Fruit fly (Drosophila melanogaster) whole organism, embryonic: Measurements from ENCODE around the gene Eip63F-1.
A peak's percentile ranks its signal among the peaks of the same experiment; 100 is the strongest.

Experiments
- Adf1 ChIP-seq: fragments of 200-800 bp; sonication (Bioruptor generic); IDR thresholded peaks from 2 replicates; pipeline ENCODE4 v1.3.6; 2022; ENCODE audit warnings: missing biosample characterization, missing genetic modification characterization
- BtbVII ChIP-seq: fragments of 200-800 bp; sonication (Bioruptor generic); optimal IDR thresholded peaks from 3 replicates; lab custom pipeline; 2017; ENCODE audit warnings: missing biosample characterization, mild to moderate bottlenecking, missing genetic modification characterization
- CG10267 ChIP-seq: fragments of 200-800 bp; sonication (Bioruptor generic); optimal IDR thresholded peaks from 2 replicates; lab custom pipeline; 2018; ENCODE audit warnings: missing biosample characterization, mild to moderate bottlenecking, missing genetic modification characterization, moderate library complexity
- CG10462 ChIP-seq: fragments of 200-800 bp; sonication (Bioruptor generic); optimal IDR thresholded peaks from 2 replicates; lab custom pipeline; 2016; ENCODE audit warnings: missing biosample characterization, missing genetic modification characterization
- CG10959 ChIP-seq: fragments of 200-800 bp; sonication (Bioruptor generic); IDR thresholded peaks from 2 replicates; pipeline ENCODE4 v1.3.6; 2022; ENCODE audit warnings: missing biosample characterization, missing genetic modification characterization
- CG11085 ChIP-seq: fragments of 200-800 bp; sonication (Bioruptor generic); IDR thresholded peaks from 2 replicates; pipeline ENCODE4 v1.3.6; 2022; ENCODE audit warnings: missing biosample characterization, missing genetic modification characterization
- CG12659 ChIP-seq: fragments of 200-800 bp; sonication (Bioruptor generic); optimal IDR thresholded peaks from 3 replicates; lab custom pipeline; 2017; ENCODE audit warnings: mild to moderate bottlenecking, missing biosample characterization, missing genetic modification reagents, missing genetic modification characterization
- CG13123 ChIP-seq: fragments of 200-800 bp; sonication (Bioruptor generic); optimal IDR thresholded peaks from 2 replicates; lab custom pipeline; 2016; ENCODE audit warnings: missing biosample characterization, missing genetic modification characterization
- CG14014 ChIP-seq: fragments of 200-800 bp; sonication (Bioruptor generic); IDR thresholded peaks from 2 replicates; pipeline ENCODE4 v1.3.6; 2022; ENCODE audit warnings: missing biosample characterization, missing genetic modification characterization
- CG14667 ChIP-seq: fragments of 200-800 bp; sonication (Bioruptor generic); IDR thresholded peaks from 2 replicates; pipeline ENCODE4 v1.3.6; 2022; ENCODE audit warnings: missing biosample characterization, missing genetic modification characterization
- CG16779 ChIP-seq: fragments of 200-800 bp; sonication (Bioruptor generic); IDR thresholded peaks from 2 replicates; pipeline ENCODE4 v1.3.6; 2022; ENCODE audit warnings: missing biosample characterization, missing genetic modification characterization
- CG16815 ChIP-seq: fragments of 200-800 bp; sonication (Bioruptor generic); optimal IDR thresholded peaks from 3 replicates; lab custom pipeline; 2017; ENCODE audit warnings: missing biosample characterization, mild to moderate bottlenecking, missing genetic modification characterization
- CG18011 ChIP-seq: fragments of 200-800 bp; sonication (Bioruptor generic); optimal IDR thresholded peaks from 2 replicates; lab custom pipeline; 2017; ENCODE audit warnings: missing biosample characterization, missing genetic modification characterization, mild to moderate bottlenecking, moderate library complexity, missing genotype
- CG2199 ChIP-seq: fragments of 200-800 bp; sonication (Bioruptor generic); IDR thresholded peaks from 3 replicates; pipeline ENCODE4 v1.3.6; 2022; ENCODE audit warnings: missing biosample characterization, missing genetic modification characterization
- CG34224 ChIP-seq: fragments of 200-800 bp; sonication (Bioruptor generic); IDR thresholded peaks from 3 replicates; pipeline ENCODE4 v1.3.6; 2022; ENCODE audit warnings: missing biosample characterization, missing genetic modification characterization; ENCODE audit not compliant: partially characterized antibody
- CG4730 ChIP-seq: fragments of 200-800 bp; sonication (Bioruptor generic); IDR thresholded peaks from 2 replicates; pipeline ENCODE4 v1.3.6; 2022; ENCODE audit warnings: missing biosample characterization, missing genetic modification characterization
- CG5180 ChIP-seq: fragments of 200-800 bp; sonication (Bioruptor generic); optimal IDR thresholded peaks from 3 replicates; lab custom pipeline; 2017; ENCODE audit warnings: missing biosample characterization, missing genetic modification characterization, mild to moderate bottlenecking, moderate library complexity, missing genetic modification reagents
- CG6791 ChIP-seq: fragments of 200-800 bp; sonication (Bioruptor generic); IDR thresholded peaks from 3 replicates; pipeline ENCODE4 v1.3.6; 2022; ENCODE audit warnings: missing biosample characterization, missing genetic modification characterization; ENCODE audit not compliant: partially characterized antibody
- CG6854 ChIP-seq: fragments of 200-800 bp; sonication (Bioruptor generic); optimal IDR thresholded peaks from 3 replicates; lab custom pipeline; 2017; ENCODE audit warnings: missing biosample characterization, mild to moderate bottlenecking, missing genetic modification characterization
- CG9876 ChIP-seq: fragments of 200-800 bp; sonication (Bioruptor generic); optimal IDR thresholded peaks from 2 replicates; lab custom pipeline; 2016; ENCODE audit warnings: missing biosample characterization, missing genetic modification characterization
- D ChIP-seq, 2 experiments: fragments of 200-800 bp in 1 of 2; fragments of >200 bp in 1 of 2; sonication (Bioruptor generic) in 1 of 2; optimal IDR thresholded peaks; 2 replicates in 1 of 2; 3 replicates in 1 of 2; lab custom pipeline; 2017; ENCODE audit warnings: mild to moderate bottlenecking in 1 of 2, missing biosample characterization in 1 of 2, missing genetic modification characterization in 1 of 2, missing genetic modification reagents in 1 of 2
- D19A ChIP-seq: fragments of 200-800 bp; optimal IDR thresholded peaks from 3 replicates; lab custom pipeline; 2019; ENCODE audit warnings: missing biosample characterization, mild to moderate bottlenecking, missing genetic modification characterization, moderate library complexity
- Dfd ChIP-seq, 2 experiments: fragments of >200 bp; optimal IDR thresholded peaks; 2 replicates each; lab custom pipeline; 2017; ENCODE audit warnings: missing biosample characterization in 2 of 2, missing genetic modification characterization in 2 of 2
- Fer2 ChIP-seq: fragments of 200-800 bp; sonication (Bioruptor generic); optimal IDR thresholded peaks from 2 replicates; lab custom pipeline; 2018; ENCODE audit warnings: missing biosample characterization, mild to moderate bottlenecking, missing genetic modification characterization, moderate library complexity
- HLH3B ChIP-seq: fragments of 200-800 bp; sonication (Bioruptor generic); IDR thresholded peaks from 2 replicates; pipeline ENCODE4 v1.3.6; 2022; ENCODE audit warnings: missing biosample characterization, missing genetic modification characterization
- HmgD ChIP-seq: fragments of 200-800 bp; sonication (Bioruptor generic); optimal IDR thresholded peaks from 3 replicates; lab custom pipeline; 2016; ENCODE audit warnings: missing biosample characterization, missing genetic modification characterization
- Lhr ChIP-seq: fragments of 200-800 bp; sonication (Bioruptor generic); optimal IDR thresholded peaks from 3 replicates; lab custom pipeline; 2017; ENCODE audit warnings: mild to moderate bottlenecking, missing biosample characterization, missing genetic modification reagents, missing genetic modification characterization
- Med ChIP-seq: fragments of 200-800 bp; sonication (Bioruptor generic); peaks from one replicate; lab custom pipeline; 2016; ENCODE audit warnings: missing biosample characterization, missing genetic modification characterization, mild to moderate bottlenecking, inconsistent platforms, moderate library complexity
- NC2β ChIP-seq: fragments of 200-800 bp; sonication (Bioruptor generic); optimal IDR thresholded peaks from 2 replicates; lab custom pipeline; 2016; ENCODE audit warnings: missing biosample characterization, missing genetic modification characterization
- Pdp1 ChIP-seq, 2 experiments: fragments of 200-800 bp; sonication (Bioruptor generic); optimal IDR thresholded peaks; 3 replicates each; lab custom pipeline; 2016; ENCODE audit warnings: missing biosample characterization in 2 of 2, missing genetic modification characterization in 2 of 2, mild to moderate bottlenecking in 1 of 2, moderate library complexity in 1 of 2
- Usf ChIP-seq: fragments of 200-800 bp; sonication (Bioruptor generic); optimal IDR thresholded peaks from 2 replicates; lab custom pipeline; 2017; ENCODE audit warnings: missing genotype, missing biosample characterization, missing genetic modification characterization
- Xbp1 ChIP-seq: fragments of 200-800 bp; sonication (Bioruptor generic); optimal IDR thresholded peaks from 3 replicates; lab custom pipeline; 2016; ENCODE audit warnings: missing biosample characterization, mild to moderate bottlenecking, missing genetic modification characterization
- amos ChIP-seq: fragments of 200-800 bp; sonication (Bioruptor generic); IDR thresholded peaks from 2 replicates; pipeline ENCODE4 v1.3.6; 2022; ENCODE audit warnings: missing biosample characterization, missing genetic modification characterization; ENCODE audit not compliant: partially characterized antibody
- aop ChIP-seq: fragments of 200-800 bp; sonication (Bioruptor generic); IDR thresholded peaks from 2 replicates; pipeline ENCODE4 v1.3.6; 2022; ENCODE audit warnings: missing biosample characterization, missing genetic modification characterization
- br ChIP-seq: fragments of >200 bp; optimal IDR thresholded peaks from 2 replicates; lab custom pipeline; 2017
- btn ChIP-seq: fragments of 200-800 bp; sonication (Bioruptor generic); optimal IDR thresholded peaks from 2 replicates; lab custom pipeline; 2016; ENCODE audit warnings: missing biosample characterization, missing genetic modification characterization
- esg ChIP-seq: fragments of 200-800 bp; sonication (Bioruptor generic); conservative IDR thresholded peaks from 2 replicates; pipeline ENCODE4 v1.3.6; 2022; ENCODE audit warnings: missing biosample characterization, missing genetic modification characterization
- fd3F ChIP-seq: fragments of 200-800 bp; sonication (Bioruptor generic); optimal IDR thresholded peaks from 2 replicates; lab custom pipeline; 2018; ENCODE audit warnings: missing biosample characterization, mild to moderate bottlenecking, missing genetic modification characterization, moderate library complexity
- ken ChIP-seq: fragments of 200-800 bp; sonication (Bioruptor generic); IDR thresholded peaks from 3 replicates; pipeline ENCODE4 v1.3.6; 2022; ENCODE audit warnings: missing biosample characterization, missing genetic modification characterization
- mld ChIP-seq: fragments of 200-800 bp; sonication (Bioruptor generic); IDR thresholded peaks from 3 replicates; pipeline ENCODE4 v1.3.6; 2022; ENCODE audit warnings: missing biosample characterization, missing genetic modification characterization; ENCODE audit not compliant: partially characterized antibody
- nmo ChIP-seq: fragments of 200-800 bp; sonication (Bioruptor generic); optimal IDR thresholded peaks from 2 replicates; lab custom pipeline; 2018; ENCODE audit warnings: missing biosample characterization, mild to moderate bottlenecking, missing genetic modification characterization, moderate library complexity
- nom ChIP-seq: fragments of 200-800 bp; sonication (Bioruptor generic); optimal IDR thresholded peaks from 2 replicates; lab custom pipeline; 2017; ENCODE audit warnings: missing biosample characterization, missing genetic modification characterization, mild to moderate bottlenecking, moderate library complexity, missing genetic modification reagents
- pita ChIP-seq: fragments of 200-800 bp; sonication (Bioruptor generic); optimal IDR thresholded peaks from 2 replicates; lab custom pipeline; 2017; ENCODE audit warnings: missing biosample characterization, mild to moderate bottlenecking, missing genetic modification characterization
- prd ChIP-seq, 3 experiments: fragments of >200 bp in 2 of 3; fragments of 200-800 bp in 1 of 3; sonication (Bioruptor generic) in 1 of 3; optimal IDR thresholded peaks in 2 of 3; IDR thresholded peaks in 1 of 3; 2 replicates in 2 of 3; 3 replicates in 1 of 3; pipeline versions ENCODE4 v1.3.6 to Lab custom; 2017 to 2022; ENCODE audit warnings: missing biosample characterization in 1 of 3, missing genetic modification characterization in 1 of 3
- pum ChIP-seq: fragments of 200-800 bp; sonication (Bioruptor generic); optimal IDR thresholded peaks from 2 replicates; lab custom pipeline; 2016; ENCODE audit warnings: missing biosample characterization, missing genetic modification characterization
- repo ChIP-seq: fragments of 200-800 bp; sonication (Bioruptor generic); optimal IDR thresholded peaks from 2 replicates; lab custom pipeline; 2016; ENCODE audit warnings: missing biosample characterization, missing genetic modification characterization
- sc ChIP-seq, 3 experiments: fragments of >200 bp in 2 of 3; fragments of 200-800 bp in 1 of 3; sonication (Bioruptor generic) in 1 of 3; optimal IDR thresholded peaks; 2 replicates in 2 of 3; 3 replicates in 1 of 3; lab custom pipeline; 2017; ENCODE audit warnings: mild to moderate bottlenecking in 1 of 3, missing biosample characterization in 1 of 3, missing genetic modification characterization in 1 of 3, missing genetic modification reagents in 1 of 3
- sens-2 ChIP-seq: fragments of 200-800 bp; sonication (Bioruptor generic); IDR thresholded peaks from 2 replicates; pipeline ENCODE4 v1.3.6; 2022; ENCODE audit warnings: missing biosample characterization, missing genetic modification characterization
- vvl ChIP-seq: fragments of 200-800 bp; sonication (Bioruptor generic); IDR thresholded peaks from 2 replicates; pipeline ENCODE4 v1.3.6; 2022; ENCODE audit warnings: missing biosample characterization, missing genetic modification characterization
- zen ChIP-seq: fragments of 200-800 bp; sonication (Bioruptor generic); optimal IDR thresholded peaks from 3 replicates; lab custom pipeline; 2018; ENCODE audit warnings: missing biosample characterization, mild to moderate bottlenecking, missing genetic modification characterization, moderate library complexity

Gene Eip63F-1

dm6 chr3L:3873094-3873493 is 62.3 kb downstream of the Eip63F-1 start (continued):
- TF ChIP-seq CG11085 (GFP tag; lab: Robert Waterston, UW) = no peak
- no peak; the same call in 2 of the 3 replicates for TF ChIP-seq ken (GFP tag; lab: Robert Waterston, UW)
- TF ChIP-seq zen (tag; lab: Kevin White, UChicago) = no peak
- no peak for TF ChIP-seq CG6854 (GFP tag; lab: Kevin White, UChicago)
- TF ChIP-seq pita = no peak
- no peak for TF ChIP-seq BtbVII (GFP tag; lab: Kevin White, UChicago)
- peak; percentile 2 for TF ChIP-seq CG12659 (GFP tag; lab: Kevin White, UChicago)
- TF ChIP-seq CG5180 (GFP tag; lab: Kevin White, UChicago) = no peak
- TF ChIP-seq CG14014 (GFP tag; lab: Robert Waterston, UW) = no peak
- TF ChIP-seq HmgD = no peak
- no peak for TF ChIP-seq CG14667 (GFP tag; lab: Robert Waterston, UW)
- no peak for TF ChIP-seq Adf1
- TF ChIP-seq CG18011 (GFP tag; lab: Kevin White, UChicago) = no peak
- TF ChIP-seq pum (GFP tag; lab: Kevin White, UChicago) = no peak
- TF ChIP-seq CG2199 (GFP tag; lab: Robert Waterston, UW) = no peak
- TF ChIP-seq HLH3B (GFP tag; lab: Robert Waterston, UW) = no peak
- TF ChIP-seq amos (GFP tag; lab: Robert Waterston, UW) = no peak
- no peak for TF ChIP-seq repo (GFP tag; lab: Kevin White, UChicago)
- no peak for TF ChIP-seq sc (optimal IDR thresholded peaks at IDR 0.05; lab: Kevin White, UChicago)
- peak; percentile 57 for TF ChIP-seq sc (GFP tag; optimal IDR thresholded peaks at IDR 0.05; lab: Kevin White, UChicago)
- TF ChIP-seq CG34224 (GFP tag; lab: Robert Waterston, UW) = no peak
- no peak for TF ChIP-seq CG9876 (GFP tag; lab: Kevin White, UChicago)
- TF ChIP-seq Dfd (GFP tag; optimal IDR thresholded peaks at IDR 0.05; lab: Kevin White, UChicago) = no peak
- TF ChIP-seq mld (GFP tag; lab: Robert Waterston, UW) = no peak
- TF ChIP-seq vvl (GFP tag; lab: Robert Waterston, UW) = 0 out of 2 replicates have a peak, but pooled peaks have one; percentile 20
- TF ChIP-seq nmo (GFP tag; lab: Kevin White, UChicago) = peak; percentile 79
- TF ChIP-seq Lhr (GFP tag; lab: Kevin White, UChicago) = peak; percentile 18
- no peak for TF ChIP-seq nom
- TF ChIP-seq CG13123 (GFP tag; lab: Kevin White, UChicago) = no peak
- TF ChIP-seq Usf (GFP tag; lab: Kevin White, UChicago) = no peak
- no peak for TF ChIP-seq Med
- no peak for TF ChIP-seq br (lab: Kevin White, UChicago)
- TF ChIP-seq Fer2 (tag; lab: Kevin White, UChicago) = no peak
- TF ChIP-seq esg (GFP tag; lab: Robert Waterston, UW) = no peak
- peak; percentile 43 for TF ChIP-seq D19A
- TF ChIP-seq CG6791 (GFP tag; lab: Robert Waterston, UW) = no peak
- no peak for TF ChIP-seq btn (GFP tag; lab: Kevin White, UChicago)
- no peak for TF ChIP-seq fd3F (GFP tag; lab: Kevin White, UChicago)
- TF ChIP-seq CG10959 = no peak
- no peak for TF ChIP-seq sens-2 (GFP tag; lab: Robert Waterston, UW)
- peak; percentile 4 for TF ChIP-seq Xbp1 (GFP tag; lab: Kevin White, UChicago)
- TF ChIP-seq D (optimal IDR thresholded peaks at IDR 0.05; lab: Kevin White, UChicago) = no peak
- peak; percentile 29 for TF ChIP-seq D (GFP tag; optimal IDR thresholded peaks at IDR 0.05; lab: Kevin White, UChicago)
- TF ChIP-seq CG16779 (GFP tag; lab: Robert Waterston, UW) = no peak
- peak; percentile 29 for TF ChIP-seq CG16815 (GFP tag; lab: Kevin White, UChicago)
- no peak for TF ChIP-seq aop (GFP tag; lab: Robert Waterston, UW)
- TF ChIP-seq CG4730 (GFP tag; lab: Robert Waterston, UW) = no peak
- no peak for TF ChIP-seq CG10462 (GFP tag; lab: Kevin White, UChicago)
- TF ChIP-seq prd (optimal IDR thresholded peaks at IDR 0.05; lab: Kevin White, UChicago) = no peak
- TF ChIP-seq prd (GFP tag; IDR thresholded peaks at IDR 0.05; lab: Robert Waterston, UW) = peak; percentile 8; the same call in 1 of the 3 replicates
- TF ChIP-seq CG10267 (tag; lab: Kevin White, UChicago) = peak; percentile 60
- TF ChIP-seq Pdp1 (GFP tag; optimal IDR thresholded peaks at IDR 0.05; lab: Kevin White, UChicago) = no peak
- no peak for TF ChIP-seq NC2β (GFP tag; lab: Kevin White, UChicago)
